Worm (Caenorhabditis elegans): ENCODE measurements around the gene fbf-2.

Gene fbf-2

DNA sequence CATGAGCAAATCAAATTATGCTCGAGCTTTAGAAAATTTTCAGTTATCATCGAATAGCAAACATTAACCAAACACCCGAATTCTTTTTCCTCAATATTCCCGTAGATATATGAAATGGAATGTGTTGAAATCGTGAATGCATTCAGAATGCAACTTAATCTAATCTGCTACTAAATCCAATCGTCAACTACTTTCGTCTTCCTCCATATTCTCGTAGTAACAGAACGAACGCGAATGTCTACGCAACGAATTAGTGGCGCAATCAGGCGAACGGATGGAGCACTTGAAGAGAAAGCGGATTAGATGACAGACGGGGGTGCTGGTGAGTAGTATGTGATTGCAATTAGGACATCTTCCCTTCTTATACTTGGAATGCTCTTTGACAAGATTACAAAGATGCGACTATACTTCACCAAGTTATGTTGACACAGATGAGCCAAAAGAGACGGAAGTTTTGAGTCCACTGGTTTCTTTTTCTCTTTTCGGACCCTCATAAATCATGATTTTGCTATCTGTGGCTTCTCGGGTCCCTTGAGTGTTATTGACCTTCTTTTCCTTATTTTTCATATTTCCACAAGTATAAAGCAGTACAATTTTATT lies 22.7 kb upstream of the fbf-2 start:
- TF ChIP-seq sdc-2 (tag; optimal IDR thresholded peaks at IDR 0.05) (no peak), unc-42 (tag; optimal IDR thresholded peaks at IDR 0.05) (peak; percentile 95), unc-55 (GFP tag; optimal IDR thresholded peaks at IDR 0.05) (no peak), ceh-31 (tag; optimal IDR thresholded peaks at IDR 0.05) (peak; percentile 38)

- TF ChIP-seq lim-6 (tag; optimal IDR thresholded peaks at IDR 0.05) (no peak), sox-4 (tag; optimal IDR thresholded peaks at IDR 0.05) (no peak), pat-9 (tag; optimal IDR thresholded peaks at IDR 0.05) (no peak), zip-5 (tag; optimal IDR thresholded peaks at IDR 0.05) (no peak), pqm-1 (tag; optimal IDR thresholded peaks at IDR 0.05) (no peak), hlh-6 (tag; optimal IDR thresholded peaks at IDR 0.05) (no peak), dmd-4 (tag; optimal IDR thresholded peaks at IDR 0.05; ENCODE audit: borderline replicate concordance) (no peak), Y22D7AL.16 (tag; optimal IDR thresholded peaks at IDR 0.05) (no peak), T23F11.4 (GFP tag; optimal IDR thresholded peaks at IDR 0.05) (no peak), ama-1 (optimal IDR thresholded peaks at IDR 0.05) (no peak), syd-9 (tag; optimal IDR thresholded peaks at IDR 0.05) (no peak), unc-3 (GFP tag; conservative IDR thresholded peaks at IDR 0.05) (no peak), unc-3 (tag; optimal IDR thresholded peaks at IDR 0.05) (no peak), ceh-24 (tag; optimal IDR thresholded peaks at IDR 0.05) (no peak), sox-2 (GFP tag; IDR thresholded peaks at IDR 0.05) (no peak), C38D4.7 (GFP tag; optimal IDR thresholded peaks at IDR 0.05) (no peak)
Measured at ce11 chrII:6113187-6113586, 21.9 kb upstream of the fbf-2 start, which contains the start of gene heri-1. TSS of gene heri-1 (minus strand) at chrII:6113194.

- no peak for TF ChIP-seq T23F11.4 (GFP tag; optimal IDR thresholded peaks at IDR 0.05)
- no peak for TF ChIP-seq elt-4 (tag; optimal IDR thresholded peaks at IDR 0.05)
- no peak for TF ChIP-seq lin-11 (tag; optimal IDR thresholded peaks at IDR 0.05)
- no peak for TF ChIP-seq tbx-7 (tag; optimal IDR thresholded peaks at IDR 0.05)
- no peak for TF ChIP-seq ceh-2 (tag; optimal IDR thresholded peaks at IDR 0.05)
- no peak for TF ChIP-seq nfya-1 (tag; optimal IDR thresholded peaks at IDR 0.05)
- no peak for TF ChIP-seq ama-1 (optimal IDR thresholded peaks at IDR 0.05)
- TF ChIP-seq ceh-45 (GFP tag; IDR thresholded peaks at IDR 0.05): no peak
- no peak for TF ChIP-seq hlh-6 (tag; optimal IDR thresholded peaks at IDR 0.05)
Measured at ce11 chrII:6109989-6110388, 18.7 kb upstream of the fbf-2 start.

DNA sequence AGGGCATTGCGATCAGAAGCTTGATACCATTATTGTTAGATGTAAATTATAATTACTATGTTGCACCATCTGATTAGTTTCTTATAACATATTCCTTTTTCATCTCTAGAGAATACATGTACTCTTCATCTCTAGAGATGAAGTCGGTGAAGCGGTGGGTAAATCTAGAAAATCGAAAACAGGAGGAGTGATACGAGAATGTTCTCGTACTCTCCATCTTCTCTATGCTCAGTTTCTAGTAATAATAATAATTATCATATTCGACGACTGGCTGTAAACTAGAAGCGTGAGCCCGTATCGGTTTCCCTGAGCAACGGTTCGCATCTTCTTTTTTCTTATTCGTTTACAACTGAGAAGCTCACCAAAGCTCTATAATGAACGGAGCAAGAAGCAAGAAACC lies 16.5 kb upstream of the fbf-2 start:
- TF ChIP-seq ref-2 (tag; optimal IDR thresholded peaks at IDR 0.05): no peak
- TF ChIP-seq rnt-1 (tag; optimal IDR thresholded peaks at IDR 0.05): no peak
- no peak for TF ChIP-seq zip-5 (tag; optimal IDR thresholded peaks at IDR 0.05)
- TF ChIP-seq ceh-6 (GFP tag; optimal IDR thresholded peaks at IDR 0.05): no peak
- no peak for TF ChIP-seq lin-11 (tag; optimal IDR thresholded peaks at IDR 0.05)
- TF ChIP-seq ceh-24 (tag; optimal IDR thresholded peaks at IDR 0.05): no peak
- no peak for TF ChIP-seq unc-3 (GFP tag; conservative IDR thresholded peaks at IDR 0.05)
- no peak for TF ChIP-seq unc-3 (tag; optimal IDR thresholded peaks at IDR 0.05)
- no peak for TF ChIP-seq K09A11.1 (tag; optimal IDR thresholded peaks at IDR 0.05; ENCODE audit: insufficient read depth)

DNA sequence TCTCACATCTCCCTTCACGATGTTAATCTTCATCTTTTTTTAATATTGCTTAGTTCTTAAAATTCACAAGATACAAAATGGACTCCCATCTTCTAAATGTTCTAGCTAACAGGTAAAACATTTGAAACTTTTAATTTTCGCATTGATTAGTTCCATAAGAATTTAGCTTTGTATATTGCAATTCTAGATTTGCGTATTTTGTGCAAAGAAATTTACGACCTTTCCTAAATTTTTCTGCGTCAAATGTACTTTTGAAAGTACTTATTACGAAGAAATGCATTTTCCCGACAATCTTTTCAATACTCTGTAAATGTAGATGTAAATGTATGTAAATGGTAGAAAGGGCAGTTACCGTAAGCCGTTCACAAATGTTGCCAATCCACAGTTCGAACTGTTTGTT lies 12.7 kb upstream of the fbf-2 start:
- TF ChIP-seq pax-1 (tag; optimal IDR thresholded peaks at IDR 0.05) (no peak), ztf-16 (tag; optimal IDR thresholded peaks at IDR 0.05) (no peak), pag-3 (tag; optimal IDR thresholded peaks at IDR 0.05; ENCODE audit: borderline replicate concordance) (no peak), sox-2 (GFP tag; IDR thresholded peaks at IDR 0.05) (no peak), sdc-2 (tag; optimal IDR thresholded peaks at IDR 0.05) (no peak), pha-4 (tag; optimal IDR thresholded peaks at IDR 0.05) (no peak), C08G9.2 (tag; optimal IDR thresholded peaks at IDR 0.05) (no peak), ceh-2 (tag; optimal IDR thresholded peaks at IDR 0.05) (no peak), ceh-22 (tag; optimal IDR thresholded peaks at IDR 0.05) (no peak), ahr-1 (tag; optimal IDR thresholded peaks at IDR 0.05) (no peak), pat-9 (tag; optimal IDR thresholded peaks at IDR 0.05) (no peak), hlh-8 (tag; optimal IDR thresholded peaks at IDR 0.05) (no peak), ceh-34 (tag; optimal IDR thresholded peaks at IDR 0.05) (no peak), hlh-13 (GFP tag; optimal IDR thresholded peaks at IDR 0.05) (no peak)

Data from whole organism, late embryonic.